Worm (Caenorhabditis elegans) whole organism, L3 larva: Measurements from ENCODE around the gene hlh-8.
A peak's percentile ranks its signal among the peaks of the same experiment; 100 is the strongest.

Source experiments
- aly-2 ChIP-seq: fragments of 150-350 bp; optimal IDR thresholded peaks from 2 replicates; lab custom pipeline; 2014; ENCODE audit warnings: missing biosample characterization, missing genetic modification characterization
- ceh-28 ChIP-seq: fragments of 150-350 bp; optimal IDR thresholded peaks from 2 replicates; lab custom pipeline; 2014; ENCODE audit warnings: missing biosample characterization, missing genetic modification reagents, missing genetic modification characterization
- ceh-9 ChIP-seq: sonication (generic microtip); optimal IDR thresholded peaks from 2 replicates; lab custom pipeline; 2018; ENCODE audit warnings: missing biosample characterization, missing genetic modification characterization
- daf-12 ChIP-seq: fragments of 150-350 bp; optimal IDR thresholded peaks from 2 replicates; lab custom pipeline; 2014; ENCODE audit warnings: missing biosample characterization, missing genetic modification reagents, missing genetic modification characterization
- elt-2 ChIP-seq: sonication (generic microtip); optimal IDR thresholded peaks from 2 replicates; lab custom pipeline; 2016; ENCODE audit warnings: missing genetic modification reagents, mild to moderate bottlenecking, missing genetic modification characterization, missing compliant biosample characterization
- fkh-10 ChIP-seq: sonication (generic microtip); optimal IDR thresholded peaks from 2 replicates; lab custom pipeline; 2017; ENCODE audit warnings: missing biosample characterization, missing genetic modification reagents, missing genetic modification characterization
- fos-1 ChIP-seq: fragments of 150-350 bp; optimal IDR thresholded peaks from 2 replicates; lab custom pipeline; 2014; ENCODE audit warnings: missing biosample characterization, missing genetic modification characterization
- hmg-11 ChIP-seq: sonication (generic microtip); optimal IDR thresholded peaks from 2 replicates; lab custom pipeline; 2016; ENCODE audit warnings: missing genetic modification characterization, missing compliant biosample characterization
- lin-15B ChIP-seq: fragments of 150-350 bp; optimal IDR thresholded peaks from 2 replicates; lab custom pipeline; 2014; ENCODE audit warnings: missing biosample characterization, missing genetic modification characterization
- lin-39 ChIP-seq: fragments of 150-350 bp; optimal IDR thresholded peaks from 2 replicates; lab custom pipeline; 2018; ENCODE audit warnings: missing biosample characterization, missing genetic modification reagents, missing genetic modification characterization
- mdl-1 ChIP-seq: fragments of 150-350 bp; optimal IDR thresholded peaks from 2 replicates; lab custom pipeline; 2014; ENCODE audit warnings: missing biosample characterization, missing genetic modification characterization
- nfya-1 ChIP-seq: sonication (generic microtip); optimal IDR thresholded peaks from 2 replicates; lab custom pipeline; 2017; ENCODE audit warnings: missing genetic modification characterization, mild to moderate bottlenecking, missing compliant biosample characterization, antibody characterized with exemption, moderate library complexity; ENCODE audit not compliant: insufficient read depth
- nhr-11 ChIP-seq: fragments of 150-350 bp; optimal IDR thresholded peaks from 2 replicates; lab custom pipeline; 2014; ENCODE audit warnings: missing biosample characterization, missing genetic modification characterization
- nhr-23 ChIP-seq: fragments of 150-350 bp; optimal IDR thresholded peaks from 2 replicates; lab custom pipeline; 2014; ENCODE audit warnings: missing biosample characterization, missing genetic modification reagents, missing genetic modification characterization
- nhr-76 ChIP-seq: fragments of 150-350 bp; sonication (generic microtip); optimal IDR thresholded peaks from 5 replicates; lab custom pipeline; 2014; ENCODE audit warnings: missing biosample characterization, missing genetic modification characterization
- pha-4 ChIP-seq: fragments of 150-350 bp; optimal IDR thresholded peaks from 2 replicates; lab custom pipeline; 2014; ENCODE audit warnings: missing biosample characterization, missing genetic modification reagents, missing genetic modification characterization
- skn-1 ChIP-seq: fragments of 150-350 bp; optimal IDR thresholded peaks from 2 replicates; lab custom pipeline; 2014; ENCODE audit warnings: missing biosample characterization, missing genetic modification characterization
- snpc-4 ChIP-seq: fragments of 150-350 bp; optimal IDR thresholded peaks from 2 replicates; lab custom pipeline; 2014; ENCODE audit warnings: missing biosample characterization, missing genetic modification characterization
- unc-39 ChIP-seq: sonication (generic microtip); optimal IDR thresholded peaks from 4 replicates; lab custom pipeline; 2017; ENCODE audit warnings: missing biosample characterization, missing genetic modification characterization
- unc-62 ChIP-seq: fragments of 150-350 bp; sonication (generic microtip); optimal IDR thresholded peaks from 4 replicates; lab custom pipeline; 2014; ENCODE audit warnings: missing biosample characterization, missing genetic modification reagents, missing genetic modification characterization

Gene hlh-8

DNA sequence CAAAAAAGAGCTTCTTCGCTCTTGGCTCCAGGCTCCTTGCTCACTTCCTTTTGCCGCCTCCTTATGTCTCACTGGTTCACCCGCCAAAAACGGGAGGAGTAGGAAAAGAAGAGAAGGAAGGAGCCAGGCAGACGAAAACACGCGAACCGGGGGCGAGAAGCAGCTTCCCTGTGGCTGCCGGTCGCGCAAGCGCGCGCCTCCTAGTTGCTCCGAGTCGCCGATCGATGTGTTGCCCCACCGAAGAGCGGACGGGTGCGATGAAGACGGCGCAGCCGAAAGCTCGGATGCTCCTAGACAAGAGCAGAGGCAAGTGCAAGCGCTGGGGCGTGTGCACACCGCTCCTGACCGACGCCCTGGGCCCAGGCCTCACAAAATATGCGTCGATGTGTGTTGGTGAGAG is 47.3 kb downstream of the hlh-8 start:
- no peak for TF ChIP-seq aly-2 (tag; lab: Kevin White, UChicago)
- TF ChIP-seq hmg-11 (tag; lab: Kevin White, UChicago), result peak; percentile 61
- peak; percentile 64 for TF ChIP-seq nfya-1
- peak; percentile 11 for TF ChIP-seq lin-15B (tag; lab: Kevin White, UChicago)
- TF ChIP-seq nhr-11 (tag; lab: Kevin White, UChicago), result no peak
- TF ChIP-seq unc-62 (GFP tag; lab: Kevin White, UChicago), result no peak
- no peak for TF ChIP-seq ceh-9 (tag; lab: Kevin White, UChicago)
- no peak for TF ChIP-seq nhr-76
- no peak for TF ChIP-seq mdl-1 (tag; lab: Kevin White, UChicago)
- no peak for TF ChIP-seq daf-12
- no peak for TF ChIP-seq pha-4
- peak; percentile 82 for TF ChIP-seq fkh-10
- TF ChIP-seq ceh-28, result peak; percentile 11
- TF ChIP-seq snpc-4 (tag; lab: Kevin White, UChicago), result peak; percentile 7
- TF ChIP-seq skn-1, result peak; percentile 28
- no peak for TF ChIP-seq fos-1 (tag; lab: Kevin White, UChicago)
- peak; percentile 85 for TF ChIP-seq lin-39 (tag; lab: Kevin White, UChicago)

DNA sequence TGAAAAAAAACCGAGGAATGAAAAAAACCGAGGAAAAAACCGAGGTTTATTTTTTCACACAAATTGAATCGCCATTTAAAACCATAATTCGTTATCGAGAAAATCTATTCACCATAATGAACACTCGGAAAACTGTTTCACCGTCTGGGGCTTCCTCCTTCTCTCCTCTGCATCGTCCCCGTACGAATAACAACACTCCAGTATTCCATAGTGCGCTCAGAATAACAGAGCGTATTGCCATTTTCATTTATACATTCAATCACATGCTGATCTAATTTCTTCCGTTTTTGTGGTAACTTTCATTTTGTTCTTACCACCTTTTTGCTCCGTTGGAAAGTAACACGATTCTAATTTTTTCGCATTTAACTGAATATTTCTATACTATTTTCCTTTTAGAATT is 53.3 kb downstream of the hlh-8 start, which contains the start of gene C17H11.2:
TSS of gene C17H11.2 (plus strand) at position 397 of the 400 bp plus-strand sequence.
- no peak for TF ChIP-seq unc-39 (tag; lab: Kevin White, UChicago)
- TF ChIP-seq elt-2 (tag; lab: Kevin White, UChicago), result peak; percentile 33
- TF ChIP-seq hmg-11 (tag; lab: Kevin White, UChicago), result peak; percentile 39
- peak; percentile 41 for TF ChIP-seq nhr-23 (tag; lab: Kevin White, UChicago)
- TF ChIP-seq pha-4, result peak; percentile 43
